Fruit fly (Drosophila melanogaster) whole organism, wandering third instar larva: ENCODE data around the gene Or22a.

Experiments
- CG32264 ChIP-seq: fragments of 200-800 bp; sonication (Bioruptor generic); optimal IDR thresholded peaks from 2 replicates; lab custom pipeline; 2016; ENCODE audit warnings: missing biosample characterization, missing genetic modification characterization
- CG9705 ChIP-seq: fragments of 200-800 bp; sonication (Bioruptor generic); optimal IDR thresholded peaks from 2 replicates; lab custom pipeline; 2018; ENCODE audit warnings: missing biosample characterization, mild to moderate bottlenecking, missing genetic modification characterization
- CrebA ChIP-seq: fragments of 200-800 bp; sonication (Bioruptor generic); optimal IDR thresholded peaks from 2 replicates; lab custom pipeline; 2016; ENCODE audit warnings: missing biosample characterization, mild to moderate bottlenecking, missing genetic modification characterization, borderline replicate concordance
- Dfd ChIP-seq: fragments of >200 bp; optimal IDR thresholded peaks from 2 replicates; lab custom pipeline; 2017; ENCODE audit warnings: missing biosample characterization, missing genetic modification characterization
- Dif ChIP-seq: fragments of 200-275, 200-300 bp; sonication (Bioruptor generic); optimal IDR thresholded peaks from 2 replicates; lab custom pipeline; 2018; ENCODE audit warnings: missing biosample characterization, missing genetic modification characterization; ENCODE audit not compliant: partially characterized antibody
- Hnf4 ChIP-seq: fragments of 200-800 bp; sonication (Bioruptor generic); optimal IDR thresholded peaks from 2 replicates; lab custom pipeline; 2016; ENCODE audit warnings: missing biosample characterization, mild to moderate bottlenecking, missing genetic modification characterization
- Hr78 ChIP-seq: fragments of >200 bp; optimal IDR thresholded peaks from 2 replicates; lab custom pipeline; 2017; ENCODE audit warnings: missing biosample characterization, missing genetic modification characterization
- Jra ChIP-seq: sonication (Bioruptor generic); optimal IDR thresholded peaks from 2 replicates; lab custom pipeline; 2016; ENCODE audit warnings: missing biosample characterization, missing genetic modification characterization
- Myc ChIP-seq: fragments of >200 bp; optimal IDR thresholded peaks from 2 replicates; lab custom pipeline; 2017
- N ChIP-seq: fragments of >200 bp; optimal IDR thresholded peaks from 2 replicates; lab custom pipeline; 2018; ENCODE audit warnings: missing biosample characterization, missing external identifiers, missing genetic modification characterization
- OdsH ChIP-seq: fragments of 200-800 bp; sonication (Bioruptor generic); optimal IDR thresholded peaks from 2 replicates; lab custom pipeline; 2016; ENCODE audit warnings: missing biosample characterization, mild to moderate bottlenecking, missing genetic modification characterization
- Rel ChIP-seq, 2 experiments: fragments of 200-800 bp; sonication (Bioruptor generic) in 1 of 2; optimal IDR thresholded peaks; 2 replicates in 1 of 2; 3 replicates in 1 of 2; lab custom pipeline; 2016 to 2019; ENCODE audit warnings: mild to moderate bottlenecking in 2 of 2, missing biosample characterization in 2 of 2, missing genetic modification characterization in 2 of 2, moderate library complexity in 1 of 2
- Sp1 ChIP-seq: fragments of 200-800 bp; sonication (Bioruptor generic); optimal IDR thresholded peaks from 3 replicates; lab custom pipeline; 2019; ENCODE audit warnings: missing biosample characterization, mild to moderate bottlenecking, missing genetic modification characterization, moderate library complexity
- Vsx2 ChIP-seq: fragments of 200-300, 225-300 bp; sonication (Bioruptor generic); optimal IDR thresholded peaks from 2 replicates; lab custom pipeline; 2018; ENCODE audit warnings: missing biosample characterization, missing genetic modification characterization; ENCODE audit not compliant: partially characterized antibody
- brk ChIP-seq: fragments of 200-800 bp; sonication (Bioruptor generic); optimal IDR thresholded peaks from 2 replicates; lab custom pipeline; 2016; ENCODE audit warnings: missing biosample characterization, mild to moderate bottlenecking, missing genetic modification characterization
- dl ChIP-seq, 2 experiments: fragments of 175-275, 200-275 bp in 1 of 2; fragments of 200-275 bp in 1 of 2; sonication (Bioruptor generic); optimal IDR thresholded peaks; lab custom pipeline; 2018; ENCODE audit warnings: mild to moderate bottlenecking in 2 of 2, missing biosample characterization in 2 of 2, missing genetic modification characterization in 2 of 2, moderate library complexity in 2 of 2; ENCODE audit not compliant: partially characterized antibody in 2 of 2, insufficient read depth in 1 of 2
- dmrt93B ChIP-seq: fragments of 200-800 bp; sonication (Bioruptor generic); optimal IDR thresholded peaks from 2 replicates; lab custom pipeline; 2018; ENCODE audit warnings: missing biosample characterization, mild to moderate bottlenecking, missing genetic modification characterization
- ey ChIP-seq: fragments of 200-800 bp; sonication (Bioruptor generic); optimal IDR thresholded peaks from 2 replicates; lab custom pipeline; 2016; ENCODE audit warnings: missing biosample characterization, missing genetic modification characterization
- foxo ChIP-seq, 2 experiments: fragments of 200-800 bp; sonication (Bioruptor generic); optimal IDR thresholded peaks; 2 replicates in 1 of 2; 3 replicates in 1 of 2; lab custom pipeline; 2016 to 2017; ENCODE audit warnings: missing biosample characterization in 2 of 2, missing genetic modification characterization in 2 of 2
- fru ChIP-seq: fragments of 200-800 bp; sonication (Bioruptor generic); optimal IDR thresholded peaks from 3 replicates; lab custom pipeline; 2016; ENCODE audit warnings: missing biosample characterization, mild to moderate bottlenecking, missing genetic modification characterization
- h ChIP-seq: fragments of 200-800 bp; sonication (Bioruptor generic); optimal IDR thresholded peaks from 3 replicates; lab custom pipeline; 2016; ENCODE audit warnings: missing biosample characterization, mild to moderate bottlenecking, missing genetic modification characterization
- lola ChIP-seq: fragments of >200 bp; optimal IDR thresholded peaks from 2 replicates; lab custom pipeline; 2017; ENCODE audit warnings: missing biosample characterization, missing genetic modification characterization
- pan ChIP-seq: fragments of >200 bp; optimal IDR thresholded peaks from 2 replicates; lab custom pipeline; 2017
- psq ChIP-seq: fragments of 200-800 bp; sonication (Bioruptor generic); optimal IDR thresholded peaks from 3 replicates; lab custom pipeline; 2017; ENCODE audit warnings: missing biosample characterization, mild to moderate bottlenecking, missing genetic modification characterization, moderate library complexity
- rgr ChIP-seq: fragments of 200-800 bp; sonication (Bioruptor generic); optimal IDR thresholded peaks from 3 replicates; lab custom pipeline; 2016; ENCODE audit warnings: missing biosample characterization, mild to moderate bottlenecking, missing genetic modification characterization
- sv ChIP-seq: fragments of 200-800 bp; sonication (Bioruptor generic); optimal IDR thresholded peaks from 3 replicates; lab custom pipeline; 2016; ENCODE audit warnings: missing biosample characterization, missing genetic modification characterization
- usp ChIP-seq: fragments of >200 bp; optimal IDR thresholded peaks from 2 replicates; lab custom pipeline; 2017; ENCODE audit warnings: missing biosample characterization, missing genetic modification characterization
- woc ChIP-seq: sonication (Bioruptor generic); optimal IDR thresholded peaks from 2 replicates; lab custom pipeline; 2016; ENCODE audit warnings: missing biosample characterization, mild to moderate bottlenecking, missing genetic modification characterization

Gene Or22a

DNA sequence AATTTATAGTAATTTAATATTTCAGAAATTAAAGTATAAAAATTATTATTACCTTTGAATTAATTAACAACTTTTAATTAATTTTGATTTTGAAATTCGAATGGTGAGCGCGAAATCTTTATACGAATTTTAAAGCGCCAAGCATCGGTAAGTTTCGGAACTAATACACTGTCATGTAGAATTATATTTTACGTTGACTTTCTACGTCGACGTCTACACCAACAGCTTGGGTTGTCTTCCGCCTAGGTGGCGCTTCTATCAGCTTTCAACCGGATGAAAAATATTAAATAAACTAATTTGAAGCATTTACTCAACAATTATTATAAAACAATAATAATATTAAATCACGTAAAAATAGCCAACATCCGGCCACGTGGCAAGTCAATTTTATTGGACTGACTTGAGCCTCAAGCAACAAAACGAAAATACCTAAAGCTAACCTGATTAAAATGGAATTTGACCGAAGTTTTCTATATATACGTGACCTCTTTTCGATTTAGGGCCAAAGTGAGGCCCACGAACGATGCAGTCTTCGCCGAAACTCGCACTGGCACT lies 28.4 kb upstream of the Or22a start, which contains the start of gene CG31928:
CG31928 (plus strand) TSS at position 505 of the 555 bp plus-strand sequence.
- TF ChIP-seq CG32264 (no peak), Myc (lab: Kevin White, UChicago) (peak; percentile 85)

DNA sequence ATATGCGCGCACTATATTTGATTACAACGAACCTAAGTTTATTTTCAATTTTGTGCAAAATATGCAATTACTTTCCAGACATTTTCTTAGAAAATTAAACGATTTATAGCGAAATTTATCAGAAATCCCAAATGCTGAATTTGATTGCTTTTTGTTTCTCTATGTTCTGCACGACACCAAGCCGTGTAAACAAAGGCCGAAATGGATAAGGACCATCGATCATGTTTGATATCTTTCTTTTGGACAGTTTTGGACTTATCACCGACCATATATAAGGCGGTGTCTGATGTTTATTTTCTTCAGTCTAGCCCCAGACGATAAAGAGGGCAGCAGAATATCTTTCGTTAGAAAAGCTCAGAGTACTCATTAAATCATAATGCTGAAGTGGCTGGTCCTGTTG lies 26.5 kb upstream of the Or22a start, which contains the start of gene CG33128:
CG33128 (plus strand) TSS at position 301 of the 400 bp plus-strand sequence.
- TF ChIP-seq ey (GFP tag; lab: Kevin White, UChicago): no peak
- no peak for TF ChIP-seq woc (GFP tag; lab: Kevin White, UChicago)
- TF ChIP-seq h (GFP tag; lab: Kevin White, UChicago): no peak
- TF ChIP-seq Dfd: no peak
- TF ChIP-seq Myc (lab: Kevin White, UChicago): no peak
- no peak for TF ChIP-seq Jra
- no peak for TF ChIP-seq N (GFP tag; lab: Kevin White, UChicago)
- TF ChIP-seq brk: no peak
- TF ChIP-seq CrebA (GFP tag; lab: Kevin White, UChicago): no peak
- no peak for TF ChIP-seq Hr78

DNA sequence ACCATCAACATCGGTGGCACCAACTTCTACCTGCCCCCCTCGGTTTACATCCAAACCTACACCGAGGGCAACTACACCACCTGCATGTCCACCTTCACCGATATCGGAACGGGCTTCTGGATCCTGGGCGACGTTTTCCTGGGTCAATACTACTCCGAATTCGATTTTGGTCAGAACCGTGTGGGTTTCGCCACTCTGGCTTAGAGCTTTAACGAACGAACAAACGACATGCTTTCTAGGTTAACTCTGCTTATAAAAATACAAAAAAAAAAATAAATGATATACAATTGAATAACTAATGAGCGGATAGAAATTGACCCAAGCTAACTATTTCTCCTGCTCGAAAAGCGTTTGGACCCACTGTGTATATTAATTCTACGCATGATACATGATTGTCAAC lies 25.1 kb upstream of the Or22a start, which contains the start of gene CG31926:
CG31926 (plus strand) TSS at position 301 of the 400 bp plus-strand sequence.
- TF ChIP-seq rgr (GFP tag; lab: Kevin White, UChicago): no peak
- no peak for TF ChIP-seq CG9705 (GFP tag; lab: Kevin White, UChicago)
- no peak for TF ChIP-seq Rel (GFP tag; optimal IDR thresholded peaks at IDR 0.05; lab: Kevin White, UChicago)
- TF ChIP-seq Rel (tag; optimal IDR thresholded peaks at IDR 0.05; lab: Kevin White, UChicago): no peak
- TF ChIP-seq usp (GFP tag; lab: Kevin White, UChicago): no peak
- TF ChIP-seq OdsH: no peak
- TF ChIP-seq Sp1 (GFP tag; lab: Kevin White, UChicago): no peak
- no peak for TF ChIP-seq Hr78
- TF ChIP-seq woc (GFP tag; lab: Kevin White, UChicago): no peak
- no peak for TF ChIP-seq Dfd
- TF ChIP-seq sv (GFP tag; lab: Kevin White, UChicago): no peak
- TF ChIP-seq Dif (GFP tag; lab: Kevin White, UChicago): no peak
- TF ChIP-seq brk: no peak
- TF ChIP-seq pan (lab: Kevin White, UChicago): no peak
- TF ChIP-seq, all 38 proteins: peak for 0

DNA sequence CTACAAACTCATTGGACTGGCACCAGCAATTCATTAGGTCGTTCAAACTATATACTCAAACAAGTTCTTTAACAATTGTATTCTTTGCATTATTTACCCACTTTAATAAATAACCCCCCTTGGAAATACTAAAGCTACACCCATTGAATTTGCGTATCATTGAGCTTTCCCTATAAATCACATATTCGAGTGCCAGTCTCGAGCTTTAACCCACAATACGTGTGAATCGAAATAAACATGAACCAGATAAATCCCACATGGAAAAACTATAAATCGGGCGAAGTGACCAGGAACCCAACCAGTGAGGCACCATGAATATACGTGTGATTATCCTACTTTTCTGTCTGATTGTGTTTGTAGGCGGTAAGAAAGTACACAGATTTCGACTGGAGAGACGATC lies 23.3 kb upstream of the Or22a start, which contains the start of gene CG31661:
CG31661 (plus strand) TSS at position 301 of the 400 bp plus-strand sequence.
- no peak for TF ChIP-seq CrebA (GFP tag; lab: Kevin White, UChicago)
- TF ChIP-seq fru (GFP tag; lab: Kevin White, UChicago): no peak
- TF ChIP-seq CG32264: no peak
- no peak for TF ChIP-seq Sp1 (GFP tag; lab: Kevin White, UChicago)
- no peak for TF ChIP-seq pan (lab: Kevin White, UChicago)
- no peak for TF ChIP-seq sv (GFP tag; lab: Kevin White, UChicago)
- no peak for TF ChIP-seq dmrt93B (GFP tag; lab: Kevin White, UChicago)
- no peak for TF ChIP-seq Vsx2 (GFP tag; lab: Kevin White, UChicago)
- TF ChIP-seq woc (GFP tag; lab: Kevin White, UChicago): no peak
- no peak for TF ChIP-seq Hnf4 (GFP tag; lab: Kevin White, UChicago)
- TF ChIP-seq, all 38 proteins: peak for 0

DNA sequence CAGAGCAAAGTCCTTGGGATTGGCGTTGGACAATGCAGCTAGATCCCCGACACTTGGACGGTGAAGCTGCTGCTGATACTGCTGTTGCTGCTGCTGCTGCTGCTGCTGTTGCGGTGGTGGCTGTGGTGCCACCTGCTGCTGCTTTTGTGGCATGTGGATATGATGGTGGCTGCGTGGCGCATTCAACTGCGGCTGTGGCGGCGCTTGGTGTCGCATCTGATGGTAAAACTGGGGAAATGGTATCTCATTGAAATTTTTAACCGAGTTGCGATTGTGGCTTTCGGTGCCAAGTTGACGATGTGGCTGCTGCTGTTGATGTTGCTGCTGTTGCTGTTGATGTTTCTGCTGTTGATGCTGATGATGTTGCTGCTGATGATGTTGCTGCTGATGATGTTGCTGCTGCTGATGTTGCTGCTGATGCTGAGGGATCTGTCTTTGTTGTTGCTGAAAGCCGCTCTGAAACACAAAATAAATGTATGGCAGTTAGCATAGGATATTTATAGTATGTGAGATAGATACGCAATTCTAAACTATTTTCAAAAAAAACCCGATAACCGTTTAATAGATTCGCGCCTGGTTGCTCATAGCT lies 21.2 kb upstream of the Or22a start:
- no peak for TF ChIP-seq rgr (GFP tag; lab: Kevin White, UChicago)
- TF ChIP-seq Dfd: peak; percentile 96

DNA sequence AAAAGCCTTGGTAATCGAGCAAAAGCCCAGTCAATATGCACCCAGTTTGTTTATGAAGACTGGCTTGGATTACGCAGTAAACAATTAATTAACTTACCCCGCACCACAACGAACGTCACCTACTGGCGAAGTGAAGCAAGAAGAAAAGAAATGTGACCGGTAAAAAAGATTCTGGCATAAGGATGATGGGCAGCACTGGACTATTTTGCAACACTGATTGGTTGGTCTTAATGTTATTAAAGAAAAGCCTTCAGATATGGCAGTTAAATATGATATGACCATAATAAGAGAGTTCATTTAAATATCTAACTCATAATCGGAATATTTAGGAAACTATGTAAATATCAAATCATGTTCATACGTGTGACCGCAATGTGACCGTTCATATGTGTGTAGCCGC lies 20.0 kb upstream of the Or22a start, which contains the start of gene CG18131:
CG18131 (minus strand) TSS at position 297 of the 400 bp plus-strand sequence.
- no peak for TF ChIP-seq CrebA (GFP tag; lab: Kevin White, UChicago)
- TF ChIP-seq Hnf4 (GFP tag; lab: Kevin White, UChicago): no peak
- no peak for TF ChIP-seq CG32264
- no peak for TF ChIP-seq foxo (GFP tag; optimal IDR thresholded peaks at IDR 0.05; lab: Kevin White, UChicago)
- TF ChIP-seq OdsH: no peak
- TF ChIP-seq Sp1 (GFP tag; lab: Kevin White, UChicago): no peak
- TF ChIP-seq Jra: no peak
- no peak for TF ChIP-seq lola
- no peak for TF ChIP-seq Dif (GFP tag; lab: Kevin White, UChicago)
- TF ChIP-seq dl (GFP tag; optimal IDR thresholded peaks at IDR 0.05; lab: Kevin White, UChicago; ENCODE audit: insufficient read depth in 1 of 2, partially characterized antibody in 2 of 2): no peak
- no peak for TF ChIP-seq psq (GFP tag; lab: Kevin White, UChicago)
- no peak for TF ChIP-seq pan (lab: Kevin White, UChicago)
